Fruit fly (Drosophila melanogaster): ENCODE data around the gene Usp39.

Gene Usp39

dm6 chrX:18899835-18900460 lies 41.9 kb downstream of the Usp39 start, which contains the start of gene CG7378 (continued):
- peak; percentile 75 for TF ChIP-seq CG17361 (GFP tag; IDR thresholded peaks at IDR 0.05)
- no peak for TF ChIP-seq gsb-n (tag; optimal IDR thresholded peaks at IDR 0.05)
- peak; percentile 47 for TF ChIP-seq HHEX (GFP tag; optimal IDR thresholded peaks at IDR 0.05)
- TF ChIP-seq CG3281 (GFP tag; optimal IDR thresholded peaks at IDR 0.05): peak; percentile 53
- TF ChIP-seq CG18619 (GFP tag; optimal IDR thresholded peaks at IDR 0.05): peak; percentile 69
- peak; percentile 8 for TF ChIP-seq CG10654 (GFP tag; optimal IDR thresholded peaks at IDR 0.05)
- TF ChIP-seq CG10147 (GFP tag; optimal IDR thresholded peaks at IDR 0.05): peak; percentile 61
- TF ChIP-seq CG9215 (GFP tag; IDR thresholded peaks at IDR 0.05): peak; percentile 34; the same call in 1 of the 2 replicates
- peak; percentile 1 to 13 for TF ChIP-seq Trl (optimal IDR thresholded peaks at IDR 0.05)
- TF ChIP-seq Trl (GFP tag; optimal IDR thresholded peaks at IDR 0.05): peak; percentile 48
- peak; percentile 8 for TF ChIP-seq pb (GFP tag; optimal IDR thresholded peaks at IDR 0.05)
- peak; percentile 29 for TF ChIP-seq slbo (GFP tag; IDR thresholded peaks at IDR 0.05)
- peak; percentile 25; the same call in 1 of the 3 replicates for TF ChIP-seq tgo (GFP tag; IDR thresholded peaks at IDR 0.05)
- TF ChIP-seq peb (GFP tag; IDR thresholded peaks at IDR 0.05): no peak
- peak; percentile 8 to 60 for TF ChIP-seq dpn (GFP tag; optimal IDR thresholded peaks at IDR 0.05)
- TF ChIP-seq Xbp1 (GFP tag; optimal IDR thresholded peaks at IDR 0.05): peak; percentile 21
- peak; percentile 32 for TF ChIP-seq pum (GFP tag; optimal IDR thresholded peaks at IDR 0.05)
- peak; percentile 47 for TF ChIP-seq CG31441 (GFP tag; IDR thresholded peaks at IDR 0.05)
- TF ChIP-seq oc (tag; optimal IDR thresholded peaks at IDR 0.05): no peak
- TF ChIP-seq Antp (GFP tag; optimal IDR thresholded peaks at IDR 0.05): peak; percentile 22
- peak; percentile 56 for TF ChIP-seq dmrt99B (tag; optimal IDR thresholded peaks at IDR 0.05)
- peak; percentile 69 for TF ChIP-seq sug (tag; optimal IDR thresholded peaks at IDR 0.05)
- TF ChIP-seq CG4424 (GFP tag; optimal IDR thresholded peaks at IDR 0.05): no peak
- TF ChIP-seq CG4328 (GFP tag; optimal IDR thresholded peaks at IDR 0.05): peak; percentile 23
- peak; percentile 10 for TF ChIP-seq Fer1 (GFP tag; optimal IDR thresholded peaks at IDR 0.05)
- peak; percentile 16 for TF ChIP-seq CG4854 (GFP tag; optimal IDR thresholded peaks at IDR 0.05)
- peak; percentile 90 for TF ChIP-seq sens (GFP tag)
- peak; percentile 53; the same call in 1 of the 2 replicates for TF ChIP-seq vvl (GFP tag; IDR thresholded peaks at IDR 0.05)
- TF ChIP-seq lab (GFP tag; optimal IDR thresholded peaks at IDR 0.05): peak; percentile 41
- peak; percentile 54 for TF ChIP-seq CG30403 (GFP tag; optimal IDR thresholded peaks at IDR 0.05)
- no peak for TF ChIP-seq CG2116 (GFP tag; optimal IDR thresholded peaks at IDR 0.05)
- no peak for TF ChIP-seq nau (GFP tag; optimal IDR thresholded peaks at IDR 0.05)
- peak; percentile 7; the same call in 1 of the 2 replicates for TF ChIP-seq lmd (GFP tag; IDR thresholded peaks at IDR 0.05)
- TF ChIP-seq Ptx1 (GFP tag; IDR thresholded peaks at IDR 0.05): peak; percentile 39
- TF ChIP-seq CG18262 (tag; optimal IDR thresholded peaks at IDR 0.05): peak; percentile 23
- TF ChIP-seq CG4820 (GFP tag; optimal IDR thresholded peaks at IDR 0.05): peak; percentile 21
- peak; percentile 56 for TF ChIP-seq Rfx (GFP tag; IDR thresholded peaks at IDR 0.05)
- peak; percentile 45 for TF ChIP-seq Max (GFP tag; optimal IDR thresholded peaks at IDR 0.05)
- TF ChIP-seq HmgZ (tag; optimal IDR thresholded peaks at IDR 0.05): no peak
- no peak for TF ChIP-seq NFAT (GFP tag; IDR thresholded peaks at IDR 0.05)
- 0 out of 3 replicates have a peak, but pooled peaks have one; percentile 24 for TF ChIP-seq CG11695 (GFP tag; IDR thresholded peaks at IDR 0.05)
- peak; percentile 73 for TF ChIP-seq CG7556 (GFP tag; optimal IDR thresholded peaks at IDR 0.05)
- TF ChIP-seq NC2α (GFP tag; optimal IDR thresholded peaks at IDR 0.05): no peak
- peak; percentile 55 for TF ChIP-seq CG18599 (GFP tag; optimal IDR thresholded peaks at IDR 0.05)
- peak; percentile 71 for TF ChIP-seq CG2678 (tag; optimal IDR thresholded peaks at IDR 0.05)
- TF ChIP-seq Eip74EF (GFP tag; optimal IDR thresholded peaks at IDR 0.05): peak in 1 of 2 experiments; percentile 14
- TF ChIP-seq Hmr (GFP tag; optimal IDR thresholded peaks at IDR 0.05): peak; percentile 64
- TF ChIP-seq luna (GFP tag; optimal IDR thresholded peaks at IDR 0.05): peak; percentile 18
- 0 out of 3 replicates have a peak, but pooled peaks have one; percentile 13 for TF ChIP-seq sr (GFP tag; IDR thresholded peaks at IDR 0.05)
- TF ChIP-seq caup (GFP tag; optimal IDR thresholded peaks at IDR 0.05; ENCODE audit: severe bottlenecking): peak; percentile 40
